Fruit fly (Drosophila melanogaster) whole organism, wandering third instar larva: ENCODE results near the gene CG7655.

Source experiments
- CG32264 ChIP-seq: fragments of 200-800 bp; sonication (Bioruptor generic); optimal IDR thresholded peaks from 2 replicates; lab custom pipeline; 2016; ENCODE audit warnings: missing biosample characterization, missing genetic modification characterization
- Dfd ChIP-seq: fragments of >200 bp; optimal IDR thresholded peaks from 2 replicates; lab custom pipeline; 2017; ENCODE audit warnings: missing biosample characterization, missing genetic modification characterization
- HLH106 ChIP-seq: fragments of 200-800 bp; optimal IDR thresholded peaks from 3 replicates; lab custom pipeline; 2019; ENCODE audit warnings: missing biosample characterization, mild to moderate bottlenecking, missing genetic modification characterization, moderate library complexity
- Hr78 ChIP-seq: fragments of >200 bp; optimal IDR thresholded peaks from 2 replicates; lab custom pipeline; 2017; ENCODE audit warnings: missing biosample characterization, missing genetic modification characterization
- Hr83 ChIP-seq: fragments of 200-300 bp; sonication (Bioruptor generic); optimal IDR thresholded peaks from 2 replicates; lab custom pipeline; 2016; ENCODE audit warnings: missing biosample characterization, mild to moderate bottlenecking, missing genetic modification characterization, moderate library complexity; ENCODE audit not compliant: poor library complexity, severe bottlenecking
- Myc ChIP-seq: fragments of >200 bp; optimal IDR thresholded peaks from 2 replicates; lab custom pipeline; 2017
- N ChIP-seq: fragments of >200 bp; optimal IDR thresholded peaks from 2 replicates; lab custom pipeline; 2018; ENCODE audit warnings: missing biosample characterization, missing external identifiers, missing genetic modification characterization
- br ChIP-seq: fragments of 200-800 bp; sonication (Bioruptor generic); optimal IDR thresholded peaks from 2 replicates; lab custom pipeline; 2016; ENCODE audit warnings: missing biosample characterization, missing genetic modification characterization
- dl ChIP-seq, 2 experiments: fragments of 175-275, 200-275 bp in 1 of 2; fragments of 200-275 bp in 1 of 2; sonication (Bioruptor generic); optimal IDR thresholded peaks; lab custom pipeline; 2018; ENCODE audit warnings: mild to moderate bottlenecking in 2 of 2, missing biosample characterization in 2 of 2, missing genetic modification characterization in 2 of 2, moderate library complexity in 2 of 2; ENCODE audit not compliant: partially characterized antibody in 2 of 2, insufficient read depth in 1 of 2
- ey ChIP-seq: fragments of 200-800 bp; sonication (Bioruptor generic); optimal IDR thresholded peaks from 2 replicates; lab custom pipeline; 2016; ENCODE audit warnings: missing biosample characterization, missing genetic modification characterization
- lola ChIP-seq: fragments of >200 bp; optimal IDR thresholded peaks from 2 replicates; lab custom pipeline; 2017; ENCODE audit warnings: missing biosample characterization, missing genetic modification characterization
- pan ChIP-seq: fragments of >200 bp; optimal IDR thresholded peaks from 2 replicates; lab custom pipeline; 2017
- psq ChIP-seq: fragments of 200-800 bp; sonication (Bioruptor generic); optimal IDR thresholded peaks from 3 replicates; lab custom pipeline; 2017; ENCODE audit warnings: missing biosample characterization, mild to moderate bottlenecking, missing genetic modification characterization, moderate library complexity
- rgr ChIP-seq: fragments of 200-800 bp; sonication (Bioruptor generic); optimal IDR thresholded peaks from 3 replicates; lab custom pipeline; 2016; ENCODE audit warnings: missing biosample characterization, mild to moderate bottlenecking, missing genetic modification characterization

dm6 chr3R:17666797-17667156, 15.7 kb upstream of the CG7655 start:
- TF ChIP-seq HLH106 (tag; lab: Kevin White, UChicago) (no peak), psq (GFP tag; lab: Kevin White, UChicago) (no peak), pan (lab: Kevin White, UChicago) (no peak), br (GFP tag; lab: Kevin White, UChicago) (no peak), N (GFP tag; lab: Kevin White, UChicago) (no peak), rgr (GFP tag; lab: Kevin White, UChicago) (no peak), Dfd (GFP tag; lab: Kevin White, UChicago) (no peak), dl (GFP tag; optimal IDR thresholded peaks at IDR 0.05; lab: Kevin White, UChicago; ENCODE audit: insufficient read depth in 1 of 2, partially characterized antibody in 2 of 2) (no peak), CG32264 (no peak), Hr78 (GFP tag; lab: Kevin White, UChicago) (no peak), Myc (lab: Kevin White, UChicago) (no peak), Hr83 (GFP tag; lab: Kevin White, UChicago) (no peak), ey (GFP tag; lab: Kevin White, UChicago) (no peak), lola (GFP tag; lab: Kevin White, UChicago) (no peak)
